Worm (Caenorhabditis elegans) whole organism, L4/young adult: ENCODE data around the gene F26G1.3.

Experiments
- W03F9.2 ChIP-seq: fragments of 150-350 bp; optimal IDR thresholded peaks from 2 replicates; lab custom pipeline; 2014; ENCODE audit warnings: missing biosample characterization, missing genetic modification characterization
- dao-5 ChIP-seq: sonication (generic microtip); optimal IDR thresholded peaks from 2 replicates; lab custom pipeline; 2016; ENCODE audit warnings: missing genotype, missing genetic modification characterization, moderate library complexity, missing compliant biosample characterization
- him-1 ChIP-seq: sonication (generic microtip); optimal IDR thresholded peaks from 2 replicates; lab custom pipeline; 2016; ENCODE audit warnings: missing genotype, missing genetic modification reagents, missing genetic modification characterization, missing compliant biosample characterization

The F26G1.3 gene

DNA sequence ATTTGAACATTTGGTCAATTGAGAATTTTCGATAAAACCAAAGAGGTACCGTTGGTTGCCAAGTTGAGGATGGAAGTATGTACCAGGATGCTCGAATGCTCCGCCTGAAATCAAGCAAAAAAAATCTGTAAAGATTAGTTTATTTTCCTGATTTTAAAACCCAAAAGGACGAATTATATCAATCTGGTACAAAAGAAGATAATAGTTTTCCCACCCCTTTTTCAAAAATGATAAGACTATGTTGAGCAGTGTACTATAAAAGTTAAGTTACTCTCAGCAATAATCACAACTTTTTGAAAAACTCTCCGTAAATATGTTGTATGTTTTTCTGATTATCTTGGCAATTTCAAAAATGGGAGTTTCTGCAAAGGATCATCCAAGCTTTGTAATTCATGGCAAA lies at the start of gene F26G1.3:
TSS of gene F26G1.3 (plus strand) at position 301 of the 400 bp plus-strand sequence.
- TF ChIP-seq dao-5 (no peak), him-1 (tag; lab: Kevin White, UChicago) (no peak), W03F9.2 (no peak)

DNA sequence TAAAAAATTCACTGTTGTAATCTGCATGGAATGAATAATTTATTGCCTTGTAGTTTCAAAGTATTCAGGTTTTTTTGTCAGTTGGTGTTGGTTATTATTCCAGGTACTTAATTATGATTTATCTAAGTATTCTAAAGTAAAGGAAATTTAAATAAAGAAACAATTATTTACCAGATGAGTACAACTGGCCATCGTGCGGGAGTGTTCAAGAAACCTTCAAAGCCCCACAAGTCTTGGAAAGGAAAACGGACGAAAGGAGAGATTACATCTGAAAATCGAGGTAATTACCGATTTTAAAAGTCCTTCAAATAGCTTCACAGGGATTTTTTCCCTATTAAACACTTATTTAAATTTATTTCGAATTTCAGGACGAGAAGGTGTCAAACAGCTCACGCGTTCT lies 48.4 kb upstream of the F26G1.3 start, which contains the start of gene tag-151:
TSS of gene tag-151 (plus strand) at position 158 of the 400 bp plus-strand sequence.
- TF ChIP-seq dao-5: no peak
- no peak for TF ChIP-seq him-1 (tag; lab: Kevin White, UChicago)
- TF ChIP-seq W03F9.2: no peak

DNA sequence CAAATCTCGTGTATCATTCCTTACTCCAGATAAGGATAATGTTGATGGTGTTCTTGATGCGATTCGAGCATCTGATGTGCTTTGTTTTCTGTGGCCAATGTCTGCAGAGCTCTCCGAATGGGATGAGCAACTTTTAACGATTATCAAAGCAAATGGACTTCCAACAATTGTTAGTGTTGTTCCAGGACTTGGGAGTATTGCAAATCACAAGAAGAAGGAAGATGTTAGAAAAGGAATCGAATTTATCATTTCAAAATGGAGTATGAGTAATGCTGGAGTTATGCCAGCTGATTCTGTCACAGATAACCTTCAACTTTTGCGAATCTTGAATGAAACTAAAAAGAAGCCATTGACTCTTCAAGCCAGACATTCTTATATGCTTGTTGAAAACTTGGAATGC lies 47.7 kb upstream of the F26G1.3 start:
- TF ChIP-seq dao-5: no peak
- no peak for TF ChIP-seq W03F9.2
- TF ChIP-seq him-1 (tag; lab: Kevin White, UChicago): no peak

DNA sequence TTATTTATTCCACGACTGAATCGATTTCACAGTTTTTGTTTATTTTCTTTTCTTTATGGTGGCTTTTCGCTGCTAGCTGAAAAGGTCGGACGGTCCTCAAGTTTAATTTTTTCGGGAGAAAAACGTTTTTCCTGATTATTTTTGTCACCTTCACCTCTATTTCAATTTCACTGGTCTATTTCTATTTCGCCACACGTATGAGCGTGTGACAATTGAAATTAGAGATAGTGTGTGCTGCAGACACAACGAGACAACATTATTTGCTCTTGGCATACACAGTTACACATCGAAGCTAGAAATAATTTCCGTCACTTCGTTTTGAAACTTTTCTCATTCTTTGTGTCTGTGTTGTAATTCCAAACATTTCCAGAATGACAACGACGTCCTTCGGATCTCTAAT lies 42.9 kb upstream of the F26G1.3 start, which contains the start of gene F41C3.8:
TSS of gene F41C3.8 (plus strand) at position 371 of the 400 bp plus-strand sequence.
- TF ChIP-seq him-1 (tag; lab: Kevin White, UChicago) (no peak), dao-5 (no peak), W03F9.2 (no peak)

DNA sequence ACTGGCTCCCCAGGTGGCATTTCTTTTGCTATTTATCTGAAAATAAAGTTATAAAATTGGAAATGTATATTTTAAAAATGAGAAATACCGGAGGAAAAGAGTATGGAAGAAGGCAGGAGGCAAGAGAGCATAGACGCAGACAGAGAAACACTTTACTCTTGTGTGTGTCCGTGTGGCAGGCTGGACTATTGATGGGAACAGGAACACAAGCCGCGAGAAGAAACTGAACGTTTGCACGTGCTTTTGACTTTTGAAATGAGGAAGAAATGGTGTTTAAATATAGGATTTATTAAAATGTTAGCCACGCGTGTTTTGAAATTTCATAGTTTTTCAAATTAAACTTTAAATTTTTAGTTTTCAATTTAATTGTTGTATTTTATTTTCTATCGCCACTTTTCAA lies 32.4 kb upstream of the F26G1.3 start, which contains the start of gene F10G7.10:
TSS of gene F10G7.10 (minus strand) at position 145 of the 400 bp plus-strand sequence.
- no peak for TF ChIP-seq him-1 (tag; lab: Kevin White, UChicago)
- TF ChIP-seq W03F9.2: peak; percentile 54
- no peak for TF ChIP-seq dao-5

DNA sequence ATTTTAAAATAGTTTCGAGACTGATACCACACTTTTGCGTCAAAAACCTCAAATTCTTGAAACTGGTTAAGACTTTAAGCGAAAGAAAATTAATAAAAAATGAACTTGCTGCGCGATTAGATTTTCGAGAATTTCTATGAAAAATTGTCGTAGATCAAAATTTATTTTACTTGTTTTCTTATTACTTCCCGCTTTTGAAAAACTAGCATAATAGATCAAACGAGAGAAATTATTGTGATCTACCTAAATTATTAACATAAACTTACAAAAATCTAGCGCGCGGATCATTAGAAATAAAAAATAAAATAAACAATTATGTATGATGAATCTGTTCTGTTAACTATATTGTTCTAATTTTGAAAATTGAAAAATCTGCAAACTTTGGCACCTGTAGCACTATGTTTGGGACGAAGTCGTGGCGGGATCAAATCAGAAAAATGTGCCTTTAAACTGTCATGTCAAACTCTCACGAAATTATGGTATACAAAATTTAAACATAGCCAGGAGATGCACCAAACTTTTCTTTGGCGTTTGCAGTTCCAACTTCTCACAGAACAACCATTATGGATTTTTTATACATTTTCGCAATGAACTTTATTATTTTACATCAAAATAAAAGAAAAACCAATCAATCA lies 31.7 kb upstream of the F26G1.3 start:
- TF ChIP-seq him-1 (tag; lab: Kevin White, UChicago) (no peak), W03F9.2 (no peak)

DNA sequence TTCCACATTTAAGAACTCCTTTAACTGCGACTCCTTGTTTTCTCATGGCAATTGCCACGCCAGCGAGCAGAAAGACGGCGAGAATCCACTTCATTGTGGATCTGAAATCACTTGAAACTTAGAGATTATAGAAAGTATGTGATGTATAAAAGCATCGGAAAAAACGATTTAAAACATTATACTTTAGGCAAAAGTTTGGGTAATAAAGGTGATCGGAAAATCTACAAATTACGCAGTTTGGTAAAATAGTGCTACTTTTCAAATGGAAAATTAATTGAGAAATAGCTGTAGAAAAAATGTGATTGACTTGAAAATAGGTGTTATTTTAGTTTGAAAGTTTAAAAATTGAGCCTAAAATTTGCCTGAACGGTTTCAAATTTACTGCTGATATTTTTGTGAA lies 30.8 kb upstream of the F26G1.3 start, which contains the start of gene ttr-41:
TSS of gene ttr-41 (minus strand) at position 101 of the 400 bp plus-strand sequence.
- TF ChIP-seq dao-5 (no peak), W03F9.2 (no peak), him-1 (tag; lab: Kevin White, UChicago) (no peak)

DNA sequence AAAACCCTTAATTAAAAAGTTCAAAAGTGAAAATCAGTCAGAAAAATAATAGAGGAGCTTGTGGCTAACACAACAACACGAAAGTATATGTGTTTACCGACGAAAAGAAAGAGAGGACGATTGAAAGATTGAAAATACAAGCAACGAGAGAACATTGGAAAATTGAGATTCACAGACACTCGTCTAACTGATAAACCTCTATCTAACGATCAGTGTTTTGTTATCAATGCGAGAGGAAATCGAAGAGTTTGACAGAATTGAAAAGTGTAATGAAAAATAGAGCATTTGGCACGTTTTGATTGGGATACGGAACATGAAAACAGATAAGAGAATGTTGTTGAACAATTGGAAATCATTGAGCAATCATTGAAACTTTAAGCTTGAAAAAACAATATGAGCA lies 29.9 kb upstream of the F26G1.3 start:
- TF ChIP-seq W03F9.2: peak; percentile 29
- TF ChIP-seq him-1 (tag; lab: Kevin White, UChicago): no peak

DNA sequence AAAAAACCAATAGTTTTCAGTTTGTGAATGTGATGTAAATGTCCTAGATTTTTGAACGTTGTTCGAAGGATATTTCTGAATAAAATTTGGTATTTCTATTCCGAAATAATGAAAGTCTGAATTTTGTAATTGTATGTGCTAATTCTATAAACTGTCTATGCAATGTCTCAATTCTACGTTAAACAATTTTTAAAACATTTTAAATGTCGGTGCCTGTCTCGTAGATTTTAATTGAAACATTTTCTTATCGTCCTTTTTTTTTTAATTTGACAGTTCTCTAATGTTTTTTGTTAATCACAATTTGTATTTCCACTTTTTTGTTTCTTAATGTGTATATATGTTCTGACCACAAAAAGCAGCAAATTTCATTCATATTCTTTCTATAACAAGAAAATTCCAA lies 28.8 kb upstream of the F26G1.3 start, which contains the start of gene F41C3.7:
TSS of gene F41C3.7 (plus strand) at position 301 of the 400 bp plus-strand sequence.
- no peak for TF ChIP-seq dao-5
- TF ChIP-seq him-1 (tag; lab: Kevin White, UChicago): no peak
- no peak for TF ChIP-seq W03F9.2

DNA sequence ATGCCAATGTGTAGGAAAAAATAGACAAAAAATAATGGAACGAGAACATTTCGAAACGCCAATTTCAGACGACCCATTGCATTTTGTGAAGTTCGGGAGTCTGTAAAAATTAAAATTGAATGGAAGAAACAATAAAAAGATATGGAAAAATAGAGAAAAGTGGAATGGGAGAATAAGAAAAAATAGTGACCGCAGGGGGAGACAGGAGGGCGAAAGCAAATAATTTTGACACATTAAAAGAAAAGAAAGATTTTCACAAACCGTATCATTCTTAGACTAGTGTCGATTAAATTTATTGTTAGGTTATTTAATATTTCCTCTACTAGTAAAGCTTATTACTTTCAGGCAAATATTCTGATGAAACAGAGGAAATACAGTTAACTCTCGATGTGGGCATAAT lies 24.7 kb upstream of the F26G1.3 start, which contains the start of gene F41C3.11:
TSS of gene F41C3.11 (minus strand) at position 101 of the 400 bp plus-strand sequence.
- TF ChIP-seq dao-5 (no peak), W03F9.2 (no peak), him-1 (tag; lab: Kevin White, UChicago) (no peak)

DNA sequence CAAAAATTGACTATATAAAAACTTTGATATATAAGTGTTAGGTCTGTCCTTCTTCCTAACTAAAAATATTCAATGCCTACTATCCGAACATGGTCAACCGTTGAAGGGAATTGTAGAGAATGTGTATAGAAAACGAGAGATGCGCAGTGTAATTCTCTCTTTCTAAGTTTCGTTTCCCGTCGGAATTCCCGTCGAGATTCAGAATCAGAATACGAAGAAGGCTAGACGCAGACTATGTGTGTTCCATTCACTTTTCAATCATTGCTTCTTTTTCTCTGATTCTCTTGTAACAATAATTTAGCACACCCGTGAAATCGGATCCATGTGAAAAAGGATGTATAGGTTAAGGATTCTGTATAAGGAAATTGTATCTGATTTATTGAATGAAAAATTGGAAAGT lies 24.1 kb upstream of the F26G1.3 start:
- TF ChIP-seq W03F9.2 (no peak), him-1 (tag; lab: Kevin White, UChicago) (no peak), dao-5 (no peak)

DNA sequence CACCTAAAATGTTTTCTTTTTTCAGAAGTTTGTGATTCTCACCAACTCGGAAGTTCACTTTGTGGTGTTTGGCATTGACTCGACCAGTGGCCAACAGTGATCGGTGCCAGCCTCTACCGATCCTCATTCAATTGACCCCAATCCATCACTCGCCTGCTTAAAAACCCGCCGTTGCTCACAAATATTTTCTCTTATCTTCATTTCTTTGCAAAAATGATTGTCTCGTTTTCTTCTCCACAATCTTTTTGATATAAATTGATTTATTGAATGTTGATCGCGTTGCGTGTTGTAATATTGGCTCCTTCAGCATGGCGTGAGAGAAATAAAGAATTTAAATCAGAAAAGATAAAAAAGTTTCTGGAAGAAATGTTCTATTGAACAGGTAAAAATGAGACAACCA lies 22.0 kb upstream of the F26G1.3 start:
- TF ChIP-seq W03F9.2 (no peak), dao-5 (no peak), him-1 (tag; lab: Kevin White, UChicago) (no peak)

DNA sequence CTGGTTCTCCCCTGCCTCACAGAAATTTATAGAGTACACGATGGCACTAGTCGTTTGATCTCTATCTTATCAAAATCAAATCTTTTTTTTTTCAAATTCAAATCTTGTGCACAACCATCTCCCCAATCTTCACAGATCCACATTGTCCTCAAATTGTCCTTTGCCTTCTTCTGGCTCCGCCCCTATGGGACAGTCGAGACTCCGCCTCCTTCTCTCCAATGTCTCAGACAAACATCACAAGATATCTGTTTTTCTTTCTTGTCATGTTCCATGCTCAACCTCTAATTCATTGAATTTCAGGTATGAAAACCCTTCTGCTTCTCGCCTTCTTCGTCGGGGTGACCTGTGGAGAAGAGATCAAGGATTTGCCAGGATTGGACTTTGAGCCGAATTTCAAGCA lies 21.2 kb upstream of the F26G1.3 start, which contains the start of gene ctsa-1.1:
TSS of gene ctsa-1.1 (plus strand) at position 301 of the 400 bp plus-strand sequence.
- TF ChIP-seq W03F9.2 (no peak), him-1 (tag; lab: Kevin White, UChicago) (no peak), dao-5 (no peak)

DNA sequence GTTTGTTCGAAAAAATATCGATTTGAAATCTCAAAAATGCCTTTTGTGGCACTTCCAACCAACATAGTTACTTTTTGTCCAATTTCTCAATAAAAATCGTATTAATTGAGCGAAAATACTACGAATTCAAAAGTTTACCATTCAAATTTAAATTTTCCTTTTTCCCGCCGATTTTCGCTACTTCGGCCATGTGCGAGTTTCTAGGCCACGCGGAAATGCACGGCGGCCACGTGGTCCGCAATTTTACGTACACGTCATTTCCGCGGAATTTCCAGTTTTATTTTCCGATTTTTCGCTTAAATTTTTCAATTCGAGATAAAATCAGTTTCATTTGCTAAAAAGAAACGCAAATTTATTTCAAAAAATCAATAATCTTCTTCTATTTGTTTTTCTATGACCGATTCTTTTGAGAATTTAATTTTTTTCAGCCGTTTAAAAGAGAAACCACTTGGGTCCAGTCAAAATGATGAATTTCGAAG lies 18.5 kb upstream of the F26G1.3 start, which contains the start of gene eas-1:
TSS of gene eas-1 (plus strand) at position 429 of the 479 bp plus-strand sequence.
- TF ChIP-seq W03F9.2 (peak; percentile 86), him-1 (tag; lab: Kevin White, UChicago) (peak; percentile 57), dao-5 (no peak)

DNA sequence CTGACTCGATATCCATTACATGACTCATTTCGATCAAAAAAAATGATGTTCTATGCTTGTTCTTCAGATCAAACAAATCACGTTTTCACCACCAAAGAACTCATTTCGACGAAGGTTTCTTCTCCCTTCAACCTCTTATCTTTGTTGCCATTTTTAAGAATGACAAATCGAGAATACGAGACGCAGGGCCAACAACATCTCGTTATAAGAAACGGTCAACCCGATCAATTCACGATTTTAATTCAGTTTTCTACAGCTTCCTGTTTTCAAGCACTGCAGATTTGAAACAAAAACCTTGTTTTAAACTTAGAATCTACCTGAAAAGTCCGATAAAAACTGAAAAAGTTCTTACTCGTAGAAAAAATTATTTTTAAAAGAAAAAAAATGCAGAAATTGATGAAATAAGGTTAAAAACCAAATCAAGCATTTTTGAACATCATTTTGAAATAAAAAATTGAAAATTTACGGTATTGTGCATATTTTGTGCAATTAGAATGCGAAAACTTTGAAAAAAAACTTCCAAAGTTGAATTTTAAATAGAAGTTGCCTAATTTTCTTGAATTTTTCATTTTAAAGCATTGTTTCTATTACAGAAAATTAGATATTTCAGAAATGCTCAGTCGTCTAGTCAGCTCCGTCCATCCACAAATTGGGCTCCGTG lies 16.9 kb upstream of the F26G1.3 start, which contains the start of gene acs-11:
TSS of gene acs-11 (plus strand) at position 611 of the 661 bp plus-strand sequence.
- TF ChIP-seq him-1 (tag; lab: Kevin White, UChicago) (no peak), dao-5 (no peak), W03F9.2 (no peak)
